Worm (Caenorhabditis elegans) whole organism, L2 larva: ENCODE data around the gene egrh-1.

Source experiments
- C34F6.9 ChIP-seq: fragments of 150-350 bp; optimal IDR thresholded peaks from 2 replicates; lab custom pipeline; 2014; ENCODE audit warnings: missing biosample characterization, missing genetic modification characterization
- F13H6.1 ChIP-seq: sonication (generic microtip); optimal IDR thresholded peaks from 2 replicates; lab custom pipeline; 2016; ENCODE audit warnings: missing genetic modification characterization, missing compliant biosample characterization
- R02D3.7 ChIP-seq: fragments of 150-350 bp; optimal IDR thresholded peaks from 2 replicates; lab custom pipeline; 2014; ENCODE audit warnings: missing biosample characterization, missing genetic modification characterization
- Y55F3AM.14 ChIP-seq: fragments of 200-800 bp; sonication (Bioruptor generic); optimal IDR thresholded peaks from 2 replicates; lab custom pipeline; 2018; ENCODE audit warnings: mild to moderate bottlenecking, missing genetic modification characterization, missing compliant biosample characterization
- ZK546.5 ChIP-seq: sonication (generic microtip); optimal IDR thresholded peaks from 2 replicates; lab custom pipeline; 2017; ENCODE audit warnings: missing biosample characterization, missing genetic modification characterization
- alr-1 ChIP-seq: fragments of 150-350 bp; optimal IDR thresholded peaks from 2 replicates; lab custom pipeline; 2014; ENCODE audit warnings: missing biosample characterization, missing genetic modification characterization
- aly-2 ChIP-seq: fragments of 150-350 bp; optimal IDR thresholded peaks from 2 replicates; lab custom pipeline; 2014; ENCODE audit warnings: missing biosample characterization, missing genetic modification characterization
- blmp-1 ChIP-seq: sonication (generic microtip); optimal IDR thresholded peaks from 2 replicates; lab custom pipeline; 2017; ENCODE audit warnings: missing genetic modification characterization, mild to moderate bottlenecking, missing compliant biosample characterization, antibody characterized with exemption, moderate library complexity; ENCODE audit not compliant: insufficient read depth
- ceh-82 ChIP-seq: fragments of 150-350 bp; optimal IDR thresholded peaks from 2 replicates; lab custom pipeline; 2014; ENCODE audit warnings: missing biosample characterization, missing genetic modification characterization
- crh-2 ChIP-seq: sonication (generic microtip); optimal IDR thresholded peaks from 2 replicates; lab custom pipeline; 2017; ENCODE audit warnings: missing biosample characterization, missing genetic modification characterization
- dmd-4 ChIP-seq: sonication (generic microtip); optimal IDR thresholded peaks from 2 replicates; lab custom pipeline; 2017; ENCODE audit warnings: missing biosample characterization, missing genetic modification characterization
- egl-27 ChIP-seq: sonication (generic microtip); optimal IDR thresholded peaks from 3 replicates; lab custom pipeline; 2017; ENCODE audit warnings: missing biosample characterization, missing genetic modification reagents, missing genetic modification characterization
- elt-3 ChIP-seq: sonication (generic microtip); optimal IDR thresholded peaks from 2 replicates; lab custom pipeline; 2017; ENCODE audit warnings: missing biosample characterization, missing genetic modification characterization
- fos-1 ChIP-seq: fragments of 150-350 bp; optimal IDR thresholded peaks from 2 replicates; lab custom pipeline; 2014; ENCODE audit warnings: missing biosample characterization, missing genetic modification characterization
- gmeb-1 ChIP-seq: fragments of 150-350 bp; optimal IDR thresholded peaks from 2 replicates; lab custom pipeline; 2014; ENCODE audit warnings: missing biosample characterization, missing genetic modification characterization
- lin-11 ChIP-seq: fragments of 150-350 bp; sonication (generic microtip); optimal IDR thresholded peaks from 2 replicates; lab custom pipeline; 2014; ENCODE audit warnings: missing biosample characterization, missing genetic modification characterization, inconsistent platforms, mixed read lengths
- lin-13 ChIP-seq: fragments of 150-350 bp; optimal IDR thresholded peaks from 2 replicates; lab custom pipeline; 2014; ENCODE audit warnings: missing biosample characterization, missing genetic modification reagents, missing genetic modification characterization
- lin-39 ChIP-seq: fragments of 150-350 bp; optimal IDR thresholded peaks from 2 replicates; lab custom pipeline; 2014; ENCODE audit warnings: missing biosample characterization, missing genetic modification reagents, missing genetic modification characterization
- lsy-2 ChIP-seq, 2 experiments: fragments of 150-350 bp in 1 of 2; sonication (generic microtip) in 1 of 2; optimal IDR thresholded peaks; 2 replicates each; lab custom pipeline; 2014 to 2017; ENCODE audit warnings: missing biosample characterization in 2 of 2, missing genetic modification characterization in 2 of 2
- mab-5 ChIP-seq: fragments of 150-350 bp; optimal IDR thresholded peaks from 2 replicates; lab custom pipeline; 2014; ENCODE audit warnings: missing biosample characterization, missing genetic modification characterization
- mdl-1 ChIP-seq, 2 experiments: fragments of 150-350 bp in 1 of 2; sonication (generic microtip) in 1 of 2; optimal IDR thresholded peaks; 2 replicates each; lab custom pipeline; 2017; ENCODE audit warnings: missing biosample characterization in 2 of 2, missing genetic modification characterization in 2 of 2
- nhr-10 ChIP-seq: sonication (generic microtip); optimal IDR thresholded peaks from 2 replicates; lab custom pipeline; 2017; ENCODE audit warnings: missing biosample characterization, missing genetic modification characterization
- nhr-11 ChIP-seq: fragments of 150-350 bp; optimal IDR thresholded peaks from 2 replicates; lab custom pipeline; 2014; ENCODE audit warnings: missing biosample characterization, missing genetic modification characterization
- nhr-129 ChIP-seq: fragments of 150-350 bp; optimal IDR thresholded peaks from 2 replicates; lab custom pipeline; 2014; ENCODE audit warnings: missing biosample characterization, missing genetic modification characterization
- nhr-21 ChIP-seq: fragments of 150-350 bp; optimal IDR thresholded peaks from 2 replicates; lab custom pipeline; 2014; ENCODE audit warnings: missing biosample characterization, missing genetic modification characterization
- nhr-237 ChIP-seq: fragments of 150-350 bp; optimal IDR thresholded peaks from 2 replicates; lab custom pipeline; 2014; ENCODE audit warnings: missing biosample characterization, missing genetic modification characterization
- nhr-25 ChIP-seq: fragments of 150-350 bp; sonication (generic microtip); optimal IDR thresholded peaks from 3 replicates; lab custom pipeline; 2014; ENCODE audit warnings: missing biosample characterization, missing genetic modification characterization
- nhr-6 ChIP-seq: fragments of 150-350 bp; optimal IDR thresholded peaks from 2 replicates; lab custom pipeline; 2014; ENCODE audit warnings: missing biosample characterization, missing genetic modification characterization
- nhr-77 ChIP-seq: fragments of 150-350 bp; optimal IDR thresholded peaks from 2 replicates; lab custom pipeline; 2014; ENCODE audit warnings: missing biosample characterization, missing genetic modification characterization
- sma-3 ChIP-seq: sonication (generic microtip); optimal IDR thresholded peaks from 2 replicates; lab custom pipeline; 2016; ENCODE audit warnings: missing genetic modification reagents, missing genetic modification characterization, missing compliant biosample characterization
- sma-9 ChIP-seq, 2 experiments: fragments of 150-350 bp in 1 of 2; sonication (generic microtip) in 1 of 2; optimal IDR thresholded peaks; 2 replicates each; lab custom pipeline; 2014 to 2016; ENCODE audit warnings: missing genetic modification characterization in 2 of 2, mild to moderate bottlenecking in 1 of 2, missing biosample characterization in 1 of 2, missing compliant biosample characterization in 1 of 2, missing genetic modification reagents in 1 of 2, moderate library complexity in 1 of 2
- snpc-4 ChIP-seq: fragments of 150-350 bp; optimal IDR thresholded peaks from 2 replicates; lab custom pipeline; 2014; ENCODE audit warnings: missing biosample characterization, missing genetic modification characterization
- unc-39 ChIP-seq: fragments of 150-350 bp; optimal IDR thresholded peaks from 2 replicates; lab custom pipeline; 2014; ENCODE audit warnings: missing biosample characterization, missing genetic modification characterization
- unc-55 ChIP-seq: fragments of 150-350 bp; sonication (generic microtip); optimal IDR thresholded peaks from 3 replicates; lab custom pipeline; 2014; ENCODE audit warnings: missing biosample characterization, missing genetic modification reagents, missing genetic modification characterization
- unc-62 ChIP-seq: fragments of 150-350 bp; optimal IDR thresholded peaks from 2 replicates; lab custom pipeline; 2014; ENCODE audit warnings: missing biosample characterization, missing genetic modification reagents, missing genetic modification characterization
- zag-1 ChIP-seq: fragments of 150-350 bp; optimal IDR thresholded peaks from 2 replicates; lab custom pipeline; 2014; ENCODE audit warnings: missing biosample characterization, missing genetic modification characterization
- ztf-1 ChIP-seq: fragments of 200-800 bp; sonication (Bioruptor generic); conservative IDR thresholded peaks from 2 replicates; pipeline ENCODE4 v1.3.6; 2022; ENCODE audit warnings: missing genetic modification characterization, missing compliant biosample characterization
- ztf-4 ChIP-seq: fragments of 150-350 bp; optimal IDR thresholded peaks from 2 replicates; lab custom pipeline; 2014; ENCODE audit warnings: missing biosample characterization, missing genetic modification characterization

Gene egrh-1

ce11 chrX:14812061-14812460 lies 33.7 kb upstream of the egrh-1 start, which contains the start of gene T04C10.3:
Gene T04C10.3, plus strand, starts transcription at chrX:14812361.
- TF ChIP-seq aly-2 (tag; lab: Kevin White, UChicago) (no peak), snpc-4 (no peak), ceh-82 (tag; lab: Kevin White, UChicago) (no peak), nhr-11 (tag; lab: Kevin White, UChicago) (no peak), nhr-237 (no peak), lin-11 (tag; lab: Kevin White, UChicago) (no peak), egl-27 (tag; lab: Kevin White, UChicago) (no peak), ztf-1 (no peak), lin-39 (no peak), blmp-1 (tag; lab: Kevin White, UChicago) (no peak), R02D3.7 (no peak), unc-39 (no peak), unc-55 (GFP tag; lab: Kevin White, UChicago) (no peak), nhr-77 (tag; lab: Kevin White, UChicago) (no peak), mab-5 (tag; lab: Kevin White, UChicago) (no peak), nhr-10 (tag; lab: Kevin White, UChicago) (no peak), sma-3 (GFP tag; lab: Kevin White, UChicago) (no peak), nhr-129 (no peak), C34F6.9 (tag; lab: Kevin White, UChicago) (no peak), crh-2 (tag; lab: Kevin White, UChicago) (no peak)

- TF ChIP-seq sma-9 (GFP tag; optimal IDR thresholded peaks at IDR 0.05; lab: Kevin White, UChicago) (peak; percentile 91), sma-9 (tag; optimal IDR thresholded peaks at IDR 0.05; lab: Kevin White, UChicago) (no peak), lin-13 (peak; percentile 55), fos-1 (tag; lab: Kevin White, UChicago) (peak; percentile 58), gmeb-1 (peak; percentile 84), lsy-2 (tag; optimal IDR thresholded peaks at IDR 0.05; lab: Kevin White, UChicago) (peak; percentile 57 to 81), blmp-1 (tag; lab: Kevin White, UChicago) (peak; percentile 48), unc-62 (GFP tag; lab: Kevin White, UChicago) (no peak), alr-1 (tag; lab: Kevin White, UChicago) (no peak), nhr-25 (tag; lab: Kevin White, UChicago) (peak; percentile 72), mdl-1 (tag; optimal IDR thresholded peaks at IDR 0.05; lab: Kevin White, UChicago) (peak; percentile 49 to 62), nhr-6 (peak; percentile 87), dmd-4 (tag; lab: Kevin White, UChicago) (peak; percentile 19), lin-11 (tag; lab: Kevin White, UChicago) (no peak), mab-5 (tag; lab: Kevin White, UChicago) (peak; percentile 62), ZK546.5 (tag; lab: Kevin White, UChicago) (no peak), nhr-10 (tag; lab: Kevin White, UChicago) (peak; percentile 48), nhr-129 (peak; percentile 90), ceh-82 (tag; lab: Kevin White, UChicago) (no peak), Y55F3AM.14 (GFP tag; lab: Kevin White, UChicago) (no peak), unc-55 (GFP tag; lab: Kevin White, UChicago) (peak; percentile 94), F13H6.1 (tag; lab: Kevin White, UChicago) (peak; percentile 63), crh-2 (tag; lab: Kevin White, UChicago) (peak; percentile 87), snpc-4 (peak; percentile 64), zag-1 (peak; percentile 11), nhr-21 (tag; lab: Kevin White, UChicago) (peak; percentile 83), egl-27 (tag; lab: Kevin White, UChicago) (peak; percentile 66), ztf-4 (tag; lab: Kevin White, UChicago) (peak; percentile 67), sma-3 (GFP tag; lab: Kevin White, UChicago) (peak; percentile 53), elt-3 (no peak), C34F6.9 (tag; lab: Kevin White, UChicago) (peak; percentile 95)
Observed at ce11 chrX:14813398-14813797, 32.3 kb upstream of the egrh-1 start.

- TF ChIP-seq gmeb-1 (peak; percentile 1), unc-39 (no peak), nhr-21 (tag; lab: Kevin White, UChicago) (peak; percentile 25), C34F6.9 (tag; lab: Kevin White, UChicago) (peak; percentile 9), crh-2 (tag; lab: Kevin White, UChicago) (no peak), ceh-82 (tag; lab: Kevin White, UChicago) (no peak), nhr-25 (tag; lab: Kevin White, UChicago) (peak; percentile 0), unc-55 (GFP tag; lab: Kevin White, UChicago) (peak; percentile 5), sma-9 (GFP tag; optimal IDR thresholded peaks at IDR 0.05; lab: Kevin White, UChicago) (peak; percentile 39), sma-9 (tag; optimal IDR thresholded peaks at IDR 0.05; lab: Kevin White, UChicago) (no peak)
Observed at ce11 chrX:14815412-14815811, 30.3 kb upstream of the egrh-1 start.
